Worm (Caenorhabditis elegans): ENCODE measurements around the gene C47E12.2.
"Not testable (repeated sequence)": the region's sequence is repeated elsewhere in the genome, so short reads cannot be mapped to it uniquely, and the experiment has no call there.

C47E12.2 gene

DNA sequence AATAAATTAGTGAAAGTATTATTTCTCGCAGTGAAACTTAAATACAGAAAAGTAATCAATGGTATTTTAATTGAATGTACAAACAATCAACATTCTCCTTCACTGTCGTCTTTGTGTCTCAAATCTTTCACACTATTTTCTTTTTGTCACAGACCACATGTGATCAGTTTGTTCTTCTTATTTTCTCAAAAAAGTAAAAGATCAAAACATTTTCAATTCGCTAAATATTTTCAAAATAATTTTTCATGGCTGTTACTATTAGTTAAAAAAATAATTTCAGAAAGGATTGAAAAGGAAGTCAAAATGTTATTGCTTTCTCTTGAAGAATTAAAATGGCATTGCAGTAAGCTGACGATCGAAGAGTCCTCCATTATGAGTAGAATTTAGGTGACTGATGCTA, 37.5 kb upstream of the C47E12.2 start, which contains the start of gene dhs-31:
Gene dhs-31, minus strand, starts transcription at position 101 of the 400 bp plus-strand sequence.
- TF ChIP-seq egl-44 (GFP tag; IDR thresholded peaks at IDR 0.05) (no peak), lsl-1 (GFP tag; optimal IDR thresholded peaks at IDR 0.05) (no peak), repo-1 (tag; optimal IDR thresholded peaks at IDR 0.05) (no peak), ztf-28 (GFP tag; IDR thresholded peaks at IDR 0.05) (no peak)

DNA sequence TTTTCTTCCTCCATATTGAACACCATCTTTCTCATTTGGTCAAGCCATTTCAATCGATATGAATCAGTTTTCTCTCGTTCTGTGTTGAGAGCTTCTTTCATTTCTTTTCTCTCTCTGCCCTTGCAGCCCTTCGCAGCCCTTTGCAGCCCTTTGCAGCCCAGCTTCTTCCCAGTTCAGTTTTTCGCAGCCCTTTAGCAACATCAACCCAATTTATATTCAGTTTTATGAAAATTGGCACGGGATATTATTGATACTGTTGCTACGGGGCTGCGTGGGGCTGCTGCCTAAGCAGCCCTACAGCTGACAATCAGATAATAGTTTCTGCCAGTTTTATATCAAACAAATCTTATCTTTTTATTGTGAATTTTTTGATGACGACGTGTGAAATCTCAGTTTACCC, 33.7 kb upstream of the C47E12.2 start, which contains the start of gene F44D12.10:
Gene F44D12.10, minus strand, starts transcription at position 101 of the 400 bp plus-strand sequence.
- TF ChIP-seq madf-10 (tag; optimal IDR thresholded peaks at IDR 0.05) (no peak), F33H1.4 (GFP tag; IDR thresholded peaks at IDR 0.05) (no peak), ztf-26 (tag; optimal IDR thresholded peaks at IDR 0.05) (no peak), pbrm-1 (GFP tag; IDR thresholded peaks at IDR 0.05) (no peak), atf-7 (tag; optimal IDR thresholded peaks at IDR 0.05) (no peak), zfh-2 (GFP tag; conservative IDR thresholded peaks at IDR 0.05) (no peak), zim-3 (tag; optimal IDR thresholded peaks at IDR 0.05) (no peak)

DNA sequence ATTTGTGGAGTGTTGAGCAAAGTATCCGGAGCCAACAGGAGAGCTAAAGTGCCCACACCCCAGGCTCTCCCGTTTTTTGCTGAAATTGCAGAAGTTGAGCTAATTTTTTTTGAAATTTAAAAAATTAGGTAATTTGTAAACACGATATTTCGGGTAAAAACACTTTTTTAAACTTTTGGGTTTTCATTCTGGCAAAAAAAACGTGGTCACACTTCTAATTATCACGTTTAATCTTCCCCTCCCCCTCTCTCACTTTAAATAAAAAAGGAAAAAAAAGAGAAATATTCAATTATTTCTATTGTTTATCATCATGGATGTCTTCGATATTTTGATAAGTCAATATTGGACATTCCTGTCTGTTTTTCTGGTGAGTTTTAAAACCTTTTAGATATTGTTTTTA, 29.8 kb upstream of the C47E12.2 start, which contains the start of gene F44D12.6:
Gene F44D12.6, plus strand, starts transcription at position 301 of the 400 bp plus-strand sequence.
- TF ChIP-seq attf-3 (GFP tag; conservative IDR thresholded peaks at IDR 0.05) = no peak
- no peak for TF ChIP-seq B0336.3 (GFP tag; IDR thresholded peaks at IDR 0.05)
- no peak for TF ChIP-seq ceh-58 (GFP tag; IDR thresholded peaks at IDR 0.05)

DNA sequence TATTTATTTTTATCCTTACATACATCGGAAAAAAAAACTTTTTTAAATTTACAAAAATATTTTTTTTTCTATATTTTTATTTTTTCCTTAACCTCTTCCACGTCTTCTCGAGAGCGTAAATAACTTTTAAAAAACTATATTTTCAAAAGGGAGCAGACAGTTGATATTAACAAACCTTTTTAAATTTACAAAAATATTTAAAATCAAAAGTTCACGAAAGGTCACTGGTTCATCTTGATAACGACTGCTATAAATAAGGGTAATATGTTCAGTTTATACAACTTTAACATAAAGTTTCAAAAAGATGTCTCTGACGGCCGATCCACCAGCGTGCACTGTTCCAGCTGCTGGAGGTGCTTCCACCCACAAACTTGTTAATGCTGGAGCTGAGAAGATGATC, 25.5 kb upstream of the C47E12.2 start, which contains the start of the genes F44D12.16 and msd-2:
Gene F44D12.16, plus strand, starts transcription at position 301 of the 400 bp plus-strand sequence.
Gene msd-2, plus strand, starts transcription at position 305 of the 400 bp plus-strand sequence.
- TF ChIP-seq dpl-1 (GFP tag; optimal IDR thresholded peaks at IDR 0.05); ztf-3 (GFP tag; optimal IDR thresholded peaks at IDR 0.05); mel-28 (tag; optimal IDR thresholded peaks at IDR 0.05; ENCODE audit: borderline replicate concordance): not testable (repeated sequence)

DNA sequence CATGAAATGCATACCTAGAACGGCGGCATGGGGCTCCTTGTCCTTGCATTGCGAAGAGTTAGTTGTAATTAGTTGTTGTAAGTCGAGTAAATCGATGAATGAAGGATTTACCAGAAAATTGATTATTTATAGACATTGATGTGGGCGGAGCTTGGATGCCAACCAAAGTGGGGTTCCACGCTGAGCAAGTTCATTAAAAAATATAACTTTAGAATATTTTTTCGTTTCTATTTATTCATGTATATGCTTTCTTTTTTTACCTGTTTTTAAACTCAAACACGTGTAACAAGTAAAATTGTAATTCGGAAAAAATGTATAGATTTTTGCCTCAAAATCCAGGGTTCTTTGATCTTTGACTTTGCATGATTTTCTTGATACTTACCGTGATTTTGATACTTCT, 24.3 kb upstream of the C47E12.2 start, which contains the start of gene gipc-2:
Gene gipc-2, minus strand, starts transcription at position 101 of the 400 bp plus-strand sequence.
- TF ChIP-seq lag-1 (GFP tag; IDR thresholded peaks at IDR 0.05) = no peak
- no peak for TF ChIP-seq madf-10 (tag; optimal IDR thresholded peaks at IDR 0.05)
- no peak for TF ChIP-seq T26A5.8 (tag; optimal IDR thresholded peaks at IDR 0.05)
- no peak for TF ChIP-seq rec-8 (tag; optimal IDR thresholded peaks at IDR 0.05)
- no peak for TF ChIP-seq let-607 (tag; optimal IDR thresholded peaks at IDR 0.05)
- no peak for TF ChIP-seq nfyb-1 (GFP tag; IDR thresholded peaks at IDR 0.05)
- no peak for TF ChIP-seq somi-1 (GFP tag; optimal IDR thresholded peaks at IDR 0.05)

DNA sequence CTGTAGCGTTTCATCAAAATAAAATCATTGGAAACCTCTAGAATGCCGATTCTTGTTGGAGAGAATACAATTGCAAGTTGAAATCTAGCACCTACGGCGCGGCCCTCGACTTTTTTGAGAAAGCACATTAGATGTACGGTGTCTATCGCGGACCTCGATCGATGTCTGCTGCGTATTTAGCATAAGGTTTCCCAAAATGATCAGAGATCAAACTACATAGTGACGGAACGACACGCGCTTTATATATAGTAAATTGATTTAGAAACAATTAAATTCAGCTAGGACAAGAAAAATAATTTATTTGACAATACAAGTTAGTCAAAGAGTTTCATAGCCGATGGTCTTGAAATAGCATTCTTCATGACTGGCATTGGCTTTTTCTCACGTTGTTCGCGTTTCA, 22.8 kb upstream of the C47E12.2 start:
- TF ChIP-seq pbrm-1 (GFP tag; IDR thresholded peaks at IDR 0.05) (peak; percentile 54), hmg-1.2 (GFP tag; IDR thresholded peaks at IDR 0.05) (peak; percentile 51), Y53G8AR.9 (GFP tag; conservative IDR thresholded peaks at IDR 0.05) (no peak), snpc-1.1 (tag; optimal IDR thresholded peaks at IDR 0.05; ENCODE audit: insufficient read depth) (peak; percentile 71), snpc-4 (GFP tag; optimal IDR thresholded peaks at IDR 0.05) (no peak), snpc-4 (tag; optimal IDR thresholded peaks at IDR 0.05) (peak in 2 of 4 experiments; percentile 62 to 85)

All from whole organism, young adult.